Worm (Caenorhabditis elegans): ENCODE data around the gene R160.3.

DNA sequence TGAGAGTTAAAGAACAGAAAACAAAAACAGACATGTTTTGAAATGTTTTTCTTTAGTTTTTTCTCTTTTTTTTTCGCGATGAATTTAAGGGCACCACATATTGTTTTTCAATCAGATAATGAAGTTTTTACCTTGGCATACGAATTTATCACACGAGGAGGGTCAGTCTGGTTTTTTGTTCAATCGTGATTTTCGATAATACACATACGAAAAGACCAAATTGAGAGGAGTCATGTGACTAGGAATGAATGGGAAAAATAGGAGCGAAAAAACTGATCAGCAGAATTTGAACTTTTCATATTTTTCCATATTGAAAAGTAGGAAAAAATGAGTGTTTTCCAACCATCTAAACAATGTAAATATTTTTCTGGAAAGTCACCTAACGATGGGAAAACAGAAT lies 20.4 kb upstream of the R160.3 start:
- TF ChIP-seq him-1 (tag; optimal IDR thresholded peaks at IDR 0.05) = no peak
- TF ChIP-seq dao-5 (tag; optimal IDR thresholded peaks at IDR 0.05) = no peak

Measured in whole organism, L4/young adult.